Fruit fly (Drosophila melanogaster): Measurements from ENCODE around the gene Sgs8.
A peak's percentile ranks its signal among the peaks of the same experiment; 100 is the strongest.

The Sgs8 gene

DNA sequence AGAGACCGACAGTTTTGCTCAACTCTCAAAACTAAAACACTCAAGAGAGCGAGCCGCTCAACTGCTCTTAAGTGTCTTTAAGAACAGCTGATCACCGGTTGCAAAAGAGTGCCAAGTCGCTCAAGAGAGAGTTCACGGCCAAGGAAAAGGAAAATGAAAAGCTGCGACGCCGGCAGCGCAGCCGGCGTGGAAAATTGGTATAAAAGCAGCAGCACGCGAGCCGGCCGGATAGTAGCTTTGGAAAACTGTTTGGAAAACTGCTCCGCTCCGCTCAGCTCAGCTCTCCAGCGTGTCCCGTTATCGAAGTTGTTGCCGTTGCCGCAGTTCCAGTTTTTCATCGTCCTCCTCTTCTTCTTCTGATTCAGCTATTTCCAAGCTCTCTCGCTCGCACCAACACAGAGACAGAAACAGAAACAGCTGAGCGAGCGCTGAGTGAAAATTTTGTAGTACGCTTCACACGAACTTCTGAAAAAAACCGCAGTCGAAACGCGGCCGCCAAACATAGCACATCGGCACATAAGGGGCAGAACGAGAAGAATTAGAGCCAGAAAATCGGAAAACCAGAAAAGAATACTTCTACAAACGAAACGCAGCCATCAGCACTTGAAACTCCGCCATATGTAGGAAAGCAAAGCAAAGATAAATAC lies 21.7 kb downstream of the Sgs8 start, which contains the start of gene chrb (continued):
- TF ChIP-seq CoRest (tag; optimal IDR thresholded peaks at IDR 0.05) (no peak), tll (GFP tag; optimal IDR thresholded peaks at IDR 0.05) (no peak), CG6254 (GFP tag; optimal IDR thresholded peaks at IDR 0.05) (peak; percentile 13), Hey (tag; optimal IDR thresholded peaks at IDR 0.05) (no peak), Sox100B (GFP tag; optimal IDR thresholded peaks at IDR 0.05) (no peak), TFAM (GFP tag; optimal IDR thresholded peaks at IDR 0.05) (no peak), CG13287 (GFP tag; IDR thresholded peaks at IDR 0.05; ENCODE audit: partially characterized antibody) (peak; percentile 67), CG14860 (GFP tag; IDR thresholded peaks at IDR 0.05; ENCODE audit: partially characterized antibody) (no peak), unc-4 (GFP tag; IDR thresholded peaks at IDR 0.05; ENCODE audit: partially characterized antibody) (peak; percentile 51), HmgD (GFP tag; optimal IDR thresholded peaks at IDR 0.05) (peak; percentile 81), CG7928 (GFP tag; optimal IDR thresholded peaks at IDR 0.05) (no peak), Dfd (GFP tag; optimal IDR thresholded peaks at IDR 0.05) (no peak), ase (GFP tag; IDR thresholded peaks at IDR 0.05) (no peak), CG42726 (GFP tag; IDR thresholded peaks at IDR 0.05; ENCODE audit: partially characterized antibody) (peak; percentile 71), CG2889 (GFP tag; IDR thresholded peaks at IDR 0.05) (no peak), vfl (GFP tag; optimal IDR thresholded peaks at IDR 0.05) (peak; percentile 21), CG7745 (tag; optimal IDR thresholded peaks at IDR 0.05) (no peak), gfzf (GFP tag; optimal IDR thresholded peaks at IDR 0.05) (no peak), CG15011 (GFP tag; optimal IDR thresholded peaks at IDR 0.05) (no peak), Spps (tag; optimal IDR thresholded peaks at IDR 0.05) (no peak), Adf1 (GFP tag; IDR thresholded peaks at IDR 0.05) (peak; percentile 96), CG17359 (tag; optimal IDR thresholded peaks at IDR 0.05) (peak; percentile 58), Ada2b (GFP tag; IDR thresholded peaks at IDR 0.05) (no peak), sc (optimal IDR thresholded peaks at IDR 0.05) (no peak), sc (GFP tag; optimal IDR thresholded peaks at IDR 0.05) (no peak), az2 (GFP tag; optimal IDR thresholded peaks at IDR 0.05) (peak; percentile 28), MESR4 (GFP tag; optimal IDR thresholded peaks at IDR 0.05) (peak; percentile 2), kah (GFP tag; optimal IDR thresholded peaks at IDR 0.05) (peak; percentile 62), chinmo (GFP tag; IDR thresholded peaks at IDR 0.05; ENCODE audit: partially characterized antibody) (peak; percentile 91; the same call in 2 of the 4 replicates), p53 (GFP tag; optimal IDR thresholded peaks at IDR 0.05) (peak; percentile 58), repo (GFP tag; optimal IDR thresholded peaks at IDR 0.05) (peak; percentile 71), crp (GFP tag; optimal IDR thresholded peaks at IDR 0.05) (peak; percentile 47 to 85), tin (GFP tag; optimal IDR thresholded peaks at IDR 0.05) (peak; percentile 17), Kr (GFP tag; optimal IDR thresholded peaks at IDR 0.05) (no peak), abd-A (tag; optimal IDR thresholded peaks at IDR 0.05) (peak; percentile 86), CG14667 (GFP tag; IDR thresholded peaks at IDR 0.05) (no peak), CG3995 (GFP tag; optimal IDR thresholded peaks at IDR 0.05) (no peak), gce (GFP tag; IDR thresholded peaks at IDR 0.05) (peak; percentile 76; the same call in 1 of the 3 replicates), Ets65A (GFP tag) (no peak), crc (GFP tag; optimal IDR thresholded peaks at IDR 0.05) (no peak), CG17186 (GFP tag; optimal IDR thresholded peaks at IDR 0.05) (no peak), CG3407 (GFP tag; optimal IDR thresholded peaks at IDR 0.05) (peak; percentile 87), NK7.1 (GFP tag; optimal IDR thresholded peaks at IDR 0.05) (peak; percentile 15), fd96Cb (tag; optimal IDR thresholded peaks at IDR 0.05) (no peak), B-H2 (GFP tag; optimal IDR thresholded peaks at IDR 0.05) (no peak), cwo (GFP tag; optimal IDR thresholded peaks at IDR 0.05) (peak; percentile 72), CG31441 (GFP tag; IDR thresholded peaks at IDR 0.05) (peak; percentile 21; the same call in 1 of the 2 replicates), Dip2 (GFP tag; IDR thresholded peaks at IDR 0.05) (no peak), tgo (GFP tag; IDR thresholded peaks at IDR 0.05) (0 out of 3 replicates have a peak, but pooled peaks have one; percentile 16)
